Fruit fly (Drosophila melanogaster): ENCODE data around the gene CG4382.

DNA sequence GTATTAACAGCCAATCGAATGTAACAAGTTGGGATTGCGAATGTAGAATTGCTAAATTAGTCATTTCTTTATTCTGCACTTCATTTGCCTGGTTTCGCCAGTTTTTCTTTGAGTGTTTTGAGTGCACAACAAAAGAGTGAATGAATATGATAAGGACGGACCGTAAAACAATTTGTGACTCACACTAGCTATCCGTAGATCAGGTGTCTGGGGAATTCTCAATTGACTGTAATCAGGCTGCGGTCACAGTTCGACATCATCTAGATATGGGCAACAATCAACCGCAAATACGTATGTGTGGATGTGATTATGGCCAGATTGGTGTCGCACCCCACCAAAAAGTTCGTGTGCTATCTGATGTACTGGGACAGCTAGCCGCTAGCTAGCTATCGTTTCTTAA lies 19.3 kb upstream of the CG4382 start:
- no peak for TF ChIP-seq Met (GFP tag; optimal IDR thresholded peaks at IDR 0.05)
- TF ChIP-seq spab (GFP tag; optimal IDR thresholded peaks at IDR 0.05), result no peak
- no peak for TF ChIP-seq cyc (GFP tag; optimal IDR thresholded peaks at IDR 0.05)
- TF ChIP-seq topi (GFP tag; optimal IDR thresholded peaks at IDR 0.05), result no peak
- TF ChIP-seq Hr39 (GFP tag; optimal IDR thresholded peaks at IDR 0.05), result no peak
- no peak for TF ChIP-seq Gug (GFP tag; IDR thresholded peaks at IDR 0.05)
- TF ChIP-seq dac (GFP tag; optimal IDR thresholded peaks at IDR 0.05), result no peak
- no peak for TF ChIP-seq CG3919 (GFP tag; optimal IDR thresholded peaks at IDR 0.05)
- no peak for TF ChIP-seq salr (GFP tag; optimal IDR thresholded peaks at IDR 0.05)
- no peak for TF ChIP-seq CG10669 (GFP tag; optimal IDR thresholded peaks at IDR 0.05)
- TF ChIP-seq Eip75B (GFP tag; optimal IDR thresholded peaks at IDR 0.05), result no peak
